Fruit fly (Drosophila melanogaster) whole organism, wandering third instar larva: ENCODE results near the gene ash1.

Experiments used
- Abd-B ChIP-seq: fragments of >200 bp; optimal IDR thresholded peaks from 2 replicates; lab custom pipeline; 2017; ENCODE audit warnings: missing biosample characterization, missing genetic modification characterization
- CG32264 ChIP-seq: fragments of 200-800 bp; sonication (Bioruptor generic); optimal IDR thresholded peaks from 2 replicates; lab custom pipeline; 2016; ENCODE audit warnings: missing biosample characterization, missing genetic modification characterization
- CG9705 ChIP-seq: fragments of 200-800 bp; sonication (Bioruptor generic); optimal IDR thresholded peaks from 2 replicates; lab custom pipeline; 2018; ENCODE audit warnings: missing biosample characterization, mild to moderate bottlenecking, missing genetic modification characterization
- CrebA ChIP-seq: fragments of 200-800 bp; sonication (Bioruptor generic); optimal IDR thresholded peaks from 2 replicates; lab custom pipeline; 2016; ENCODE audit warnings: missing biosample characterization, mild to moderate bottlenecking, missing genetic modification characterization, borderline replicate concordance
- Dfd ChIP-seq: fragments of >200 bp; optimal IDR thresholded peaks from 2 replicates; lab custom pipeline; 2017; ENCODE audit warnings: missing biosample characterization, missing genetic modification characterization
- Dif ChIP-seq: fragments of 200-275, 200-300 bp; sonication (Bioruptor generic); optimal IDR thresholded peaks from 2 replicates; lab custom pipeline; 2018; ENCODE audit warnings: missing biosample characterization, missing genetic modification characterization; ENCODE audit not compliant: partially characterized antibody
- GATAd ChIP-seq: sonication (Bioruptor generic); optimal IDR thresholded peaks from 2 replicates; lab custom pipeline; 2016; ENCODE audit warnings: missing biosample characterization, missing genetic modification characterization
- HLH106 ChIP-seq: fragments of 200-800 bp; optimal IDR thresholded peaks from 3 replicates; lab custom pipeline; 2019; ENCODE audit warnings: missing biosample characterization, mild to moderate bottlenecking, missing genetic modification characterization, moderate library complexity
- Hnf4 ChIP-seq: fragments of 200-800 bp; sonication (Bioruptor generic); optimal IDR thresholded peaks from 2 replicates; lab custom pipeline; 2016; ENCODE audit warnings: missing biosample characterization, mild to moderate bottlenecking, missing genetic modification characterization
- Hr78 ChIP-seq: fragments of >200 bp; optimal IDR thresholded peaks from 2 replicates; lab custom pipeline; 2017; ENCODE audit warnings: missing biosample characterization, missing genetic modification characterization
- Hr83 ChIP-seq: fragments of 200-300 bp; sonication (Bioruptor generic); optimal IDR thresholded peaks from 2 replicates; lab custom pipeline; 2016; ENCODE audit warnings: missing biosample characterization, mild to moderate bottlenecking, missing genetic modification characterization, moderate library complexity; ENCODE audit not compliant: poor library complexity, severe bottlenecking
- Jra ChIP-seq: sonication (Bioruptor generic); optimal IDR thresholded peaks from 2 replicates; lab custom pipeline; 2016; ENCODE audit warnings: missing biosample characterization, missing genetic modification characterization
- Mio ChIP-seq: sonication (Bioruptor generic); optimal IDR thresholded peaks from 2 replicates; lab custom pipeline; 2016; ENCODE audit warnings: missing biosample characterization, missing genetic modification characterization
- Myc ChIP-seq: fragments of >200 bp; optimal IDR thresholded peaks from 2 replicates; lab custom pipeline; 2017
- N ChIP-seq: fragments of >200 bp; optimal IDR thresholded peaks from 2 replicates; lab custom pipeline; 2018; ENCODE audit warnings: missing biosample characterization, missing external identifiers, missing genetic modification characterization
- OdsH ChIP-seq: fragments of 200-800 bp; sonication (Bioruptor generic); optimal IDR thresholded peaks from 2 replicates; lab custom pipeline; 2016; ENCODE audit warnings: missing biosample characterization, mild to moderate bottlenecking, missing genetic modification characterization
- Rel ChIP-seq, 2 experiments: fragments of 200-800 bp; sonication (Bioruptor generic) in 1 of 2; optimal IDR thresholded peaks; 2 replicates in 1 of 2; 3 replicates in 1 of 2; lab custom pipeline; 2016 to 2019; ENCODE audit warnings: mild to moderate bottlenecking in 2 of 2, missing biosample characterization in 2 of 2, missing genetic modification characterization in 2 of 2, moderate library complexity in 1 of 2
- Sp1 ChIP-seq: fragments of 200-800 bp; sonication (Bioruptor generic); optimal IDR thresholded peaks from 3 replicates; lab custom pipeline; 2019; ENCODE audit warnings: missing biosample characterization, mild to moderate bottlenecking, missing genetic modification characterization, moderate library complexity
- Vsx2 ChIP-seq: fragments of 200-300, 225-300 bp; sonication (Bioruptor generic); optimal IDR thresholded peaks from 2 replicates; lab custom pipeline; 2018; ENCODE audit warnings: missing biosample characterization, missing genetic modification characterization; ENCODE audit not compliant: partially characterized antibody
- br ChIP-seq: fragments of 200-800 bp; sonication (Bioruptor generic); optimal IDR thresholded peaks from 2 replicates; lab custom pipeline; 2016; ENCODE audit warnings: missing biosample characterization, missing genetic modification characterization
- brk ChIP-seq: fragments of 200-800 bp; sonication (Bioruptor generic); optimal IDR thresholded peaks from 2 replicates; lab custom pipeline; 2016; ENCODE audit warnings: missing biosample characterization, mild to moderate bottlenecking, missing genetic modification characterization
- dl ChIP-seq, 2 experiments: fragments of 175-275, 200-275 bp in 1 of 2; fragments of 200-275 bp in 1 of 2; sonication (Bioruptor generic); optimal IDR thresholded peaks; lab custom pipeline; 2018; ENCODE audit warnings: mild to moderate bottlenecking in 2 of 2, missing biosample characterization in 2 of 2, missing genetic modification characterization in 2 of 2, moderate library complexity in 2 of 2; ENCODE audit not compliant: partially characterized antibody in 2 of 2, insufficient read depth in 1 of 2
- dmrt93B ChIP-seq: fragments of 200-800 bp; sonication (Bioruptor generic); optimal IDR thresholded peaks from 2 replicates; lab custom pipeline; 2018; ENCODE audit warnings: missing biosample characterization, mild to moderate bottlenecking, missing genetic modification characterization
- dsf ChIP-seq: sonication (Bioruptor generic); optimal IDR thresholded peaks from 2 replicates; lab custom pipeline; 2016; ENCODE audit warnings: missing biosample characterization, missing genetic modification characterization, borderline replicate concordance
- ey ChIP-seq: fragments of 200-800 bp; sonication (Bioruptor generic); optimal IDR thresholded peaks from 2 replicates; lab custom pipeline; 2016; ENCODE audit warnings: missing biosample characterization, missing genetic modification characterization
- foxo ChIP-seq, 2 experiments: fragments of 200-800 bp; sonication (Bioruptor generic); optimal IDR thresholded peaks; 2 replicates in 1 of 2; 3 replicates in 1 of 2; lab custom pipeline; 2016 to 2017; ENCODE audit warnings: missing biosample characterization in 2 of 2, missing genetic modification characterization in 2 of 2
- fru ChIP-seq: fragments of 200-800 bp; sonication (Bioruptor generic); optimal IDR thresholded peaks from 3 replicates; lab custom pipeline; 2016; ENCODE audit warnings: missing biosample characterization, mild to moderate bottlenecking, missing genetic modification characterization
- h ChIP-seq: fragments of 200-800 bp; sonication (Bioruptor generic); optimal IDR thresholded peaks from 3 replicates; lab custom pipeline; 2016; ENCODE audit warnings: missing biosample characterization, mild to moderate bottlenecking, missing genetic modification characterization
- jim ChIP-seq: fragments of 175-275, 200-325 bp; sonication (Bioruptor generic); optimal IDR thresholded peaks from 2 replicates; lab custom pipeline; 2016; ENCODE audit warnings: missing biosample characterization, mild to moderate bottlenecking, missing genetic modification characterization
- lola ChIP-seq: fragments of >200 bp; optimal IDR thresholded peaks from 2 replicates; lab custom pipeline; 2017; ENCODE audit warnings: missing biosample characterization, missing genetic modification characterization
- pan ChIP-seq: fragments of >200 bp; optimal IDR thresholded peaks from 2 replicates; lab custom pipeline; 2017
- psq ChIP-seq: fragments of 200-800 bp; sonication (Bioruptor generic); optimal IDR thresholded peaks from 3 replicates; lab custom pipeline; 2017; ENCODE audit warnings: missing biosample characterization, mild to moderate bottlenecking, missing genetic modification characterization, moderate library complexity
- rgr ChIP-seq: fragments of 200-800 bp; sonication (Bioruptor generic); optimal IDR thresholded peaks from 3 replicates; lab custom pipeline; 2016; ENCODE audit warnings: missing biosample characterization, mild to moderate bottlenecking, missing genetic modification characterization
- sage ChIP-seq: fragments of 200-800 bp; sonication (Bioruptor generic); optimal IDR thresholded peaks from 2 replicates; lab custom pipeline; 2016; ENCODE audit warnings: missing biosample characterization, mild to moderate bottlenecking, missing genetic modification characterization
- sv ChIP-seq: fragments of 200-800 bp; sonication (Bioruptor generic); optimal IDR thresholded peaks from 3 replicates; lab custom pipeline; 2016; ENCODE audit warnings: missing biosample characterization, missing genetic modification characterization
- tai ChIP-seq: sonication (Bioruptor generic); optimal IDR thresholded peaks from 2 replicates; lab custom pipeline; 2016; ENCODE audit warnings: missing biosample characterization, missing genetic modification characterization
- usp ChIP-seq: fragments of >200 bp; optimal IDR thresholded peaks from 2 replicates; lab custom pipeline; 2017; ENCODE audit warnings: missing biosample characterization, missing genetic modification characterization
- woc ChIP-seq: sonication (Bioruptor generic); optimal IDR thresholded peaks from 2 replicates; lab custom pipeline; 2016; ENCODE audit warnings: missing biosample characterization, mild to moderate bottlenecking, missing genetic modification characterization

Gene ash1

DNA sequence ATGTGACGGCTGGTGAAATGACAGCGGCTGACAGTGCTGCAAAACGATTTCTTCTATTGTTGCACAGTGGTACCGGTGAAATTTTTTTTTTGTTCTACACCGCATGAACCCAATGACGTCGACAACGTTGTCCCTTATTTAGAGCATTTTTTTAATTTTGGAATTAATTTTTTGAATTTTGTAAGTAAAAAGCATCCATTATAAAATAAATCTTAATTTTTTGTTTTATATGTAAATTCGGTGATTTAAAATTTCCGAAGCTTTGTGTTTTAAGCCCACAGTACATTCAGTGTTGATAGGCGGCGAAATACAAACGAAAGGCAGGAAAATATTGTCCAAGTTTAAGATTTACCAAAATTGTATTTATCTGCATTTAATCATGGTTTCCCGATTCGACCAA lies 13.6 kb upstream of the ash1 start, which contains the start of the genes Lon and PIG-F:
Gene Lon, minus strand, starts transcription at position 28 of the 400 bp plus-strand sequence.
Gene PIG-F, plus strand, starts transcription at position 284 of the 400 bp plus-strand sequence.
- peak; percentile 42 for TF ChIP-seq Myc (lab: Kevin White, UChicago)
- TF ChIP-seq h (GFP tag; lab: Kevin White, UChicago): peak; percentile 99
- TF ChIP-seq dmrt93B: peak; percentile 99
- TF ChIP-seq dl (GFP tag; optimal IDR thresholded peaks at IDR 0.05; lab: Kevin White, UChicago; ENCODE audit: insufficient read depth in 1 of 2, partially characterized antibody in 2 of 2): no peak
- peak; percentile 76 for TF ChIP-seq jim (GFP tag; lab: Kevin White, UChicago)
- no peak for TF ChIP-seq tai (GFP tag; lab: Kevin White, UChicago)
- no peak for TF ChIP-seq Abd-B
- TF ChIP-seq Vsx2: no peak
- peak; percentile 96 for TF ChIP-seq CG32264
- peak; percentile 98 for TF ChIP-seq Hnf4 (GFP tag; lab: Kevin White, UChicago)
- TF ChIP-seq rgr: peak; percentile 99
- TF ChIP-seq CG9705 (GFP tag; lab: Kevin White, UChicago): peak; percentile 99
- peak; percentile 95 for TF ChIP-seq Hr83
- no peak for TF ChIP-seq N
- peak; percentile 90 for TF ChIP-seq Mio (GFP tag; lab: Kevin White, UChicago)
- peak; percentile 99 for TF ChIP-seq fru (GFP tag; lab: Kevin White, UChicago)
- no peak for TF ChIP-seq lola
- no peak for TF ChIP-seq CrebA (GFP tag; lab: Kevin White, UChicago)
- TF ChIP-seq dsf (GFP tag; lab: Kevin White, UChicago): peak; percentile 96
- peak; percentile 99 for TF ChIP-seq HLH106 (tag; lab: Kevin White, UChicago)
- TF ChIP-seq Dfd: no peak
- no peak for TF ChIP-seq Dif (GFP tag; lab: Kevin White, UChicago)
- peak; percentile 95 for TF ChIP-seq GATAd (GFP tag; lab: Kevin White, UChicago)
- peak; percentile 91 to 99 for TF ChIP-seq foxo (GFP tag; optimal IDR thresholded peaks at IDR 0.05; lab: Kevin White, UChicago)
- TF ChIP-seq Sp1 (GFP tag; lab: Kevin White, UChicago): peak; percentile 99
- TF ChIP-seq Rel (GFP tag; optimal IDR thresholded peaks at IDR 0.05; lab: Kevin White, UChicago): peak; percentile 92
- peak; percentile 90 for TF ChIP-seq Rel (tag; optimal IDR thresholded peaks at IDR 0.05; lab: Kevin White, UChicago)
- peak; percentile 99 for TF ChIP-seq OdsH (GFP tag; lab: Kevin White, UChicago)
- TF ChIP-seq brk: no peak
- no peak for TF ChIP-seq pan
- peak; percentile 97 for TF ChIP-seq psq
- peak; percentile 98 for TF ChIP-seq br (GFP tag; lab: Kevin White, UChicago)
- TF ChIP-seq Jra: peak; percentile 98
- peak; percentile 98 for TF ChIP-seq sage (GFP tag; lab: Kevin White, UChicago)
- TF ChIP-seq Hr78 (GFP tag; lab: Kevin White, UChicago): no peak
- no peak for TF ChIP-seq usp (GFP tag; lab: Kevin White, UChicago)
- TF ChIP-seq woc (GFP tag; lab: Kevin White, UChicago): peak; percentile 97
- peak; percentile 99 for TF ChIP-seq sv (GFP tag; lab: Kevin White, UChicago)
- TF ChIP-seq ey (GFP tag; lab: Kevin White, UChicago): peak; percentile 98

DNA sequence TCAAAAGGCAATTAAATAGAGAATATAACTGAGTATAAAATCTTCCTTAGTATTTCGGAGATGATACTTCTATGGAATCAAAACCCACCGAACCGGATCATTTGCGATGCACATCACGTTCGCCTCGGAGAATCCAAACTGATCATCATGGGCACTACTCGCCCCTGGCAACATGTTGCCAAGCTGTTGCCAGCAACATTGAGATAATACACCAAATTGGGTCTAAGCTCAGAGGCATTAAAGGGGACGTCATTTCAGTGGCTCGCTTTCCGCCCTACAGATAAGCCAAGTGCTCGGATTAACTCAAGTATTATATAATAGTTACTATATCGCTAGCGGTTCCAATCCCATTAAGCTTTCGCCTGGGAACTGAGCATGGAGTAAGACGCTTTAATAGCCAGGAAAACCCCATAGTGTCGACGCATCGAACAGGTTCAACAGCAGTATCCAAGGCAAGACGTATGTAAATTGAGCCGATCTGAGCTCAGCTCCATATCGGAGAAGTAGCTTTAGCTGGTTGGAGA lies 7.5 kb upstream of the ash1 start, which contains the start of the genes lush and CG9372:
Gene lush, minus strand, starts transcription at position 117 of the 524 bp plus-strand sequence.
Gene CG9372, plus strand, starts transcription at position 235 of the 524 bp plus-strand sequence.
- TF ChIP-seq tai (GFP tag; lab: Kevin White, UChicago) (no peak), foxo (GFP tag; optimal IDR thresholded peaks at IDR 0.05; lab: Kevin White, UChicago) (no peak), lola (no peak), Mio (GFP tag; lab: Kevin White, UChicago) (no peak), Dif (GFP tag; lab: Kevin White, UChicago) (no peak), rgr (no peak), Sp1 (GFP tag; lab: Kevin White, UChicago) (no peak), psq (no peak), Jra (no peak), Rel (GFP tag; optimal IDR thresholded peaks at IDR 0.05; lab: Kevin White, UChicago) (no peak), Rel (tag; optimal IDR thresholded peaks at IDR 0.05; lab: Kevin White, UChicago) (no peak), dmrt93B (no peak), Dfd (no peak), pan (no peak), Vsx2 (no peak), woc (GFP tag; lab: Kevin White, UChicago) (no peak), Abd-B (no peak), Hr83 (no peak), HLH106 (tag; lab: Kevin White, UChicago) (no peak), GATAd (GFP tag; lab: Kevin White, UChicago) (no peak), sv (GFP tag; lab: Kevin White, UChicago) (no peak)
